In genomic region chrX:12958897-12959296, ce11 we compare ENCODE assay signal across 2 worm cellular contexts.
TF ChIP-seq lines count a peak whose summit lies in the region.

No protein-coding gene starts in this region.

TF ChIP-seq in whole organism, L3 larva, 47 proteins besides CTCF, POLR2A, EP300 and RAD21:
- TF ChIP-seq elt-3 (tag; optimal IDR thresholded peaks at IDR 0.05; lab: Kevin White, UChicago) (no peak), fkh-10 (GFP tag; optimal IDR thresholded peaks at IDR 0.05; lab: Kevin White, UChicago) (peak; percentile 76)

TF ChIP-seq in whole organism, L4 larva, 104 proteins besides CTCF, POLR2A, EP300 and RAD21:
- no peak for TF ChIP-seq R02D3.7 (tag; optimal IDR thresholded peaks at IDR 0.05; lab: Kevin White, UChicago)
- TF ChIP-seq fkh-10 (GFP tag; optimal IDR thresholded peaks at IDR 0.05; lab: Kevin White, UChicago) = peak; percentile 61

Comparison
In these comparisons a context has a peak if more than half of its experiments do, and no peak if none do; other contexts are left out.
1. Of the 28 proteins assayed by ChIP-seq in both whole organism, L4 larva and whole organism, L3 larva: peak only in whole organism, L4 larva: none; only in whole organism, L3 larva: none; in both: fkh-10; in neither: 27.